Fruit fly (Drosophila melanogaster): Measurements from ENCODE around the gene Cpr5C.

DNA sequence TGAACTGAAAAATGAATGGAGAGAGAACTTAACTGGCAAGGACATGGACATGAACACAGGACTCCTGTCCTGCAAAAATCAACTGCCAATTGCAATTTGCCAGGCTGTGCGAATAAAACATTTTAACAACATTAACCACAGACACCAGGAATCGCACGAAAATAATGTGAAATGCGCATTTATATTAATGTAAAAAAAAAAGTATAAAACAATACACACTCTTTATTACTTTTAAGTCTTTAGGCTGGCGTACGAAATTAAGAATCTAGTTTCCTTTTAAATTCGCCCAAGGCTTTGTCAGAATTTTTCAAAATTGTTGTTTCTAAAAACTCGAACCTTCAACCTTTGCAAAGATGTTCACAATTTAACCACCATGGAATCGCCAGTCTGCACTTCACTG is 40.5 kb downstream of the Cpr5C start, which contains the start of gene CG12729:
- TF ChIP-seq CG8119 (GFP tag; IDR thresholded peaks at IDR 0.05) (no peak), CG4318 (GFP tag; optimal IDR thresholded peaks at IDR 0.05) (no peak), Ets21C (GFP tag; optimal IDR thresholded peaks at IDR 0.05) (no peak), Sox15 (GFP tag; optimal IDR thresholded peaks at IDR 0.05) (no peak), spab (GFP tag; optimal IDR thresholded peaks at IDR 0.05) (no peak), OdsH (GFP tag; optimal IDR thresholded peaks at IDR 0.05) (no peak), fd85E (GFP tag; optimal IDR thresholded peaks at IDR 0.05) (no peak), dac (GFP tag; optimal IDR thresholded peaks at IDR 0.05) (no peak), Hr39 (GFP tag; optimal IDR thresholded peaks at IDR 0.05) (no peak), CG32006 (GFP tag; optimal IDR thresholded peaks at IDR 0.05) (no peak), Sox102F (GFP tag; optimal IDR thresholded peaks at IDR 0.05) (no peak), CG31627 (GFP tag; optimal IDR thresholded peaks at IDR 0.05) (no peak)
